Worm (Caenorhabditis elegans) whole organism, early embryonic: ENCODE results near the gene D2023.1.

Experiments
- B0310.2 ChIP-seq: sonication (generic microtip); optimal IDR thresholded peaks from 2 replicates; lab custom pipeline; 2016; ENCODE audit warnings: mild to moderate bottlenecking, missing genetic modification characterization, missing compliant biosample characterization
- F13C5.2 ChIP-seq: sonication (generic microtip); optimal IDR thresholded peaks from 2 replicates; lab custom pipeline; 2017; ENCODE audit warnings: mild to moderate bottlenecking, missing genetic modification characterization, inconsistent platforms, missing compliant biosample characterization
- aly-1 ChIP-seq: sonication (generic microtip); optimal IDR thresholded peaks from 2 replicates; lab custom pipeline; 2016; ENCODE audit warnings: missing genetic modification characterization, missing compliant biosample characterization
- ama-1 ChIP-seq: fragments of 150-350 bp; optimal IDR thresholded peaks from 2 replicates; lab custom pipeline; 2014
- ceh-13 ChIP-seq: fragments of 200-800 bp; sonication (Bioruptor generic); optimal IDR thresholded peaks from 2 replicates; lab custom pipeline; 2018; ENCODE audit warnings: mild to moderate bottlenecking, missing genetic modification characterization, missing compliant biosample characterization
- ceh-36 ChIP-seq: sonication (generic microtip); optimal IDR thresholded peaks from 2 replicates; lab custom pipeline; 2016; ENCODE audit warnings: missing genetic modification characterization, inconsistent platforms, missing compliant biosample characterization
- ets-7 ChIP-seq: sonication (generic microtip); optimal IDR thresholded peaks from 2 replicates; lab custom pipeline; 2016; ENCODE audit warnings: missing genotype, missing genetic modification characterization, missing compliant biosample characterization
- flt-1 ChIP-seq: fragments of 200-800 bp; sonication (Bioruptor generic); IDR thresholded peaks from 2 replicates; pipeline ENCODE4 v1.3.6; 2022; ENCODE audit warnings: missing genetic modification characterization, missing compliant biosample characterization
- hmbx-1 ChIP-seq: sonication (generic microtip); optimal IDR thresholded peaks from 2 replicates; lab custom pipeline; 2016; ENCODE audit warnings: mild to moderate bottlenecking, missing genetic modification characterization, missing compliant biosample characterization
- hmg-4 ChIP-seq: fragments of 200-800 bp; sonication (Bioruptor generic); optimal IDR thresholded peaks from 2 replicates; lab custom pipeline; 2018; ENCODE audit warnings: mild to moderate bottlenecking, missing genetic modification characterization, missing compliant biosample characterization
- hnd-1 ChIP-seq: sonication (generic microtip); optimal IDR thresholded peaks from 2 replicates; lab custom pipeline; 2016; ENCODE audit warnings: missing genetic modification characterization, missing compliant biosample characterization
- pes-1 ChIP-seq: fragments of 200-800 bp; sonication (Bioruptor generic); IDR thresholded peaks from 2 replicates; pipeline ENCODE4 v1.3.6; 2022; ENCODE audit warnings: missing genetic modification reagents, missing genetic modification characterization, missing compliant biosample characterization
- scrt-1 ChIP-seq: fragments of 200-800 bp; sonication (Bioruptor generic); IDR thresholded peaks from 2 replicates; pipeline ENCODE4 v1.3.6; 2022; ENCODE audit warnings: missing genetic modification characterization, missing compliant biosample characterization
- sea-1 ChIP-seq: fragments of 200-800 bp; sonication (Bioruptor generic); conservative IDR thresholded peaks from 2 replicates; pipeline ENCODE4 v1.3.6; 2022; ENCODE audit warnings: missing genetic modification characterization, missing compliant biosample characterization
- tbx-11 ChIP-seq: fragments of 200-800 bp; sonication (Bioruptor generic); IDR thresholded peaks from 2 replicates; pipeline ENCODE4 v1.3.6; 2022; ENCODE audit warnings: missing genetic modification characterization, missing compliant biosample characterization
- tbx-37 ChIP-seq: fragments of 200-800 bp; sonication (Bioruptor generic); conservative IDR thresholded peaks from 2 replicates; pipeline ENCODE4 v1.3.6; 2022; ENCODE audit warnings: missing genetic modification reagents, missing genetic modification characterization, missing compliant biosample characterization
- tra-4 ChIP-seq: sonication (generic microtip); optimal IDR thresholded peaks from 2 replicates; lab custom pipeline; 2017; ENCODE audit warnings: missing genetic modification characterization, missing compliant biosample characterization

Gene D2023.1

DNA sequence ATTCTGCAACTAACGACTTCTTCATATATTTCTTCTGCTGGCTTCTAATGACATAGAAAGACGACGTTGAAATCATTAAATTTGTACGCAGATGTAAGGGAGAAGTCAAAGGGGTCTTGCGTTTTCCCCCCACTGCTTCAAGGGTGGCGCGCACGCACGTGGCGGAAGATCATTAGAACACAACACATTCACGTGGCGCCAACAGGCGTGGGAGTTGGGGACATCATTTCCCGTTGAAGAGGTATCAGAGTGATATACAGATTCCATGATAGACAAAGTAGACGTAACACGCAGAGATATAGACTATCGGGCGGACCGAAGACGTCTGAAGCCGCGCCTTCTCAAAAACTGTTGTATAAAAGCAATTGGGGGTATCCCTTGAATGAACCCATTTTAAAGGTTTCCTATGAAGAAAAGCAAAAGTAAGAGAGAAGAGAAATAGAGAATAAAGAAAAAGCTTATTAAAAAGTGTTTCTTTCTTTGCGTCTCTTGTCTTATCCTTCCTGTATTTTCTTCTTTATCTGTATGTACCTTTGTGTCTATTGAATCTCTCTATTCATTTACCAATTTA lies 10.0 kb downstream of the D2023.1 start:
- TF ChIP-seq pes-1 (GFP tag; lab: Robert Waterston, UW) (no peak), aly-1 (tag; lab: Kevin White, UChicago) (no peak), ceh-13 (no peak), ama-1 (lab: Kevin White, UChicago) (no peak), tbx-11 (GFP tag; lab: Robert Waterston, UW) (no peak), B0310.2 (tag; lab: Kevin White, UChicago) (no peak), ceh-36 (tag; lab: Kevin White, UChicago) (no peak), hmbx-1 (tag; lab: Kevin White, UChicago) (no peak), scrt-1 (GFP tag; lab: Robert Waterston, UW) (no peak), sea-1 (GFP tag; lab: Robert Waterston, UW) (no peak), hnd-1 (tag; lab: Kevin White, UChicago) (no peak), flt-1 (GFP tag; lab: Robert Waterston, UW) (no peak), tra-4 (tag; lab: Kevin White, UChicago) (no peak), tbx-37 (GFP tag; lab: Robert Waterston, UW) (no peak), ets-7 (tag; lab: Kevin White, UChicago) (no peak), F13C5.2 (tag; lab: Kevin White, UChicago) (no peak)

DNA sequence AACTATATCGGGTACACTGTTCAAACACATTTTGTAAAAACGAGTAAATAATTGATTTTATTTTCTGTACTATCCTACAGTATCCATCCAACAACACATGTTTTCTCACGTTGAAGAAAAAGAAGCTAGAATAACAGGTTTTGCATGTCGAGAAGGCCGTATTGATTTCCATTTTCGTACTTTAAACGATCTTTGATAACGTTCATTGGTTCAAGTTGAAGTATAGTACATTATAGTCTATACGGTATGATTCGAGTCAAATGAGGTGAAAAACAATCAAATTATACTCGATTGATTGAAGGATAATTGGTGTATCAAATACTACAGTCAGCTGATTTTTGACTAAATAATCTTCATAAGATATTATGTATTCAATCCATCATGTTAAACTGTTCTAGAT lies 11.1 kb downstream of the D2023.1 start:
- TF ChIP-seq ets-7 (tag; lab: Kevin White, UChicago) (no peak), B0310.2 (tag; lab: Kevin White, UChicago) (no peak), scrt-1 (GFP tag; lab: Robert Waterston, UW) (no peak), tbx-11 (GFP tag; lab: Robert Waterston, UW) (no peak), ceh-13 (no peak), flt-1 (GFP tag; lab: Robert Waterston, UW) (no peak), hnd-1 (tag; lab: Kevin White, UChicago) (no peak), pes-1 (GFP tag; lab: Robert Waterston, UW) (no peak)

- TF ChIP-seq tra-4 (tag; lab: Kevin White, UChicago) (no peak), F13C5.2 (tag; lab: Kevin White, UChicago) (no peak), pes-1 (GFP tag; lab: Robert Waterston, UW) (no peak), B0310.2 (tag; lab: Kevin White, UChicago) (no peak), ama-1 (lab: Kevin White, UChicago) (no peak), scrt-1 (GFP tag; lab: Robert Waterston, UW) (no peak), sea-1 (GFP tag; lab: Robert Waterston, UW) (no peak), hnd-1 (tag; lab: Kevin White, UChicago) (no peak), tbx-11 (GFP tag; lab: Robert Waterston, UW) (no peak), hmbx-1 (tag; lab: Kevin White, UChicago) (no peak), tbx-37 (GFP tag; lab: Robert Waterston, UW) (no peak), ceh-36 (tag; lab: Kevin White, UChicago) (no peak), ets-7 (tag; lab: Kevin White, UChicago) (no peak), aly-1 (tag; lab: Kevin White, UChicago) (no peak), ceh-13 (no peak)
These were observed 11.9 kb downstream of the D2023.1 start for ce11 chrV:11801076-11801849.

- no peak for TF ChIP-seq ama-1 (lab: Kevin White, UChicago)
- TF ChIP-seq B0310.2 (tag; lab: Kevin White, UChicago) = no peak
These were observed 13.2 kb downstream of the D2023.1 start for ce11 chrV:11802508-11802907.

- TF ChIP-seq ama-1 (lab: Kevin White, UChicago) (no peak), tbx-37 (GFP tag; lab: Robert Waterston, UW) (no peak), ceh-36 (tag; lab: Kevin White, UChicago) (no peak), F13C5.2 (tag; lab: Kevin White, UChicago) (no peak), aly-1 (tag; lab: Kevin White, UChicago) (no peak), ets-7 (tag; lab: Kevin White, UChicago) (no peak), tra-4 (tag; lab: Kevin White, UChicago) (no peak), pes-1 (GFP tag; lab: Robert Waterston, UW) (no peak), sea-1 (GFP tag; lab: Robert Waterston, UW) (no peak), scrt-1 (GFP tag; lab: Robert Waterston, UW) (no peak), tbx-11 (GFP tag; lab: Robert Waterston, UW) (no peak), ceh-13 (no peak), B0310.2 (tag; lab: Kevin White, UChicago) (no peak), hnd-1 (tag; lab: Kevin White, UChicago) (no peak), hmg-4 (GFP tag; lab: Kevin White, UChicago) (no peak)
These were observed 14.2 kb downstream of the D2023.1 start for ce11 chrV:11803518-11803994.

- TF ChIP-seq flt-1 (GFP tag; lab: Robert Waterston, UW) (no peak), aly-1 (tag; lab: Kevin White, UChicago) (no peak), scrt-1 (GFP tag; lab: Robert Waterston, UW) (no peak), ama-1 (lab: Kevin White, UChicago) (no peak), pes-1 (GFP tag; lab: Robert Waterston, UW) (no peak)
These were observed 20.6 kb downstream of the D2023.1 start for ce11 chrV:11809935-11810334.

DNA sequence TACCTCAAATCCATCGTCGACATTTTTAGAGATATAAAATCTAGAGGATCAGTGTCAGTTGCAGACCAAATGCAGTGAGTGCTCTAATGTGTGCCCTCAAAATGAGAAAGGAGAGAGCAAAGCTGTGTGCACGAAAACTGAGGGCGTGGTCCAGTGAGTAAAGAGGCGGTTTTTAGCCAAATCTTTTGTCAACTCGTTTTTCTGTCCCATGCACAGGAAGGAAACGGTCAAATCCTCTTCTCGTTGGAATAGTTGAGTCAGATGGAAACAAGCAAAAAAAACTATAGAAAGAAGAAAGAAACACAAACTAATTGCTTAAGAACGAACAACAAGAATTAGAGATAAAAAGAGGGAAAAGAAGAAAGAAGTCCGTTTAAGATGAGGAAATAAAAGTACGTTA lies 22.6 kb downstream of the D2023.1 start, which contains the start of gene D2023.3:
Gene D2023.3, minus strand, starts transcription at position 101 of the 400 bp plus-strand sequence.
- TF ChIP-seq scrt-1 (GFP tag; lab: Robert Waterston, UW) (no peak), hnd-1 (tag; lab: Kevin White, UChicago) (no peak), pes-1 (GFP tag; lab: Robert Waterston, UW) (no peak), B0310.2 (tag; lab: Kevin White, UChicago) (no peak)
